ENCODE assay signal across 6 worm cellular contexts in the genomic region with DNA sequence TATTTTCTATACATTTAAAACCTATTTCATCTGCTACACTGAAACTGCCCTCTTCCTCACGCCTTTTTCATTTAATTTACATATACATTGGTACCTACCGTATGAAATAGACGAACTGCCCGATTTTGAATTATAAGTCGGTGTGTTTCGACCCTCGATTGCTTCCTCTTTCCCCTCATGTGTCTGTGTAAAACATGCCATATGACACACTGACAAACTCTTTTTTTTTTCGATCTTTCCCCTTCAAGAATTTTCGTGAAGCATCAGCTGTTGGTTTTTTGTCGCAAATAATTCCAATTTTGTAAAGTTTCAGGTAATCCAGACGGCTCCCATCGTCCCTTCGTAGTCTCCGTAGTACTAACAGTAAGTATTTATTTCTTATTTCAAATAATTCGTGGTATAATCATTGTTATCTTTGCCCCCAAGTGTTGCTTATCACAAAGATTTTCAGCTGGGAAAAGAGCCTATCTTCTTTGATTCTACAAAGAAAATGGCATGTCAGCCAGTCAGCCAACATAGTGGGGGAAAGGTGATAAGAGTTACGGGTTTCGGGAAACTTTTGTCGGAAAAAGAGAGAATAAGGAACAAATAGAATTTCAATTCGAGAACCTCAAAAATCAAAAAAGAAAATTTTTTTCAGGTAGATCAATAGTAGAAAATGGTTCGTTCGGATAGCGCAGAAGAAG.
A peak's percentile ranks its signal among the peaks of the same experiment; 100 is the strongest.
TF ChIP-seq lines count a peak whose summit lies in the region.

No protein-coding gene starts in this region.

TF ChIP-seq in whole organism, L1 larva, 84 proteins besides CTCF, POLR2A, EP300 and RAD21 (continues in another document):
- TF ChIP-seq elt-2 (tag; optimal IDR thresholded peaks at IDR 0.05; lab: Kevin White, UChicago) (peak; percentile 77), nhr-71 (tag; optimal IDR thresholded peaks at IDR 0.05; lab: Kevin White, UChicago) (peak; percentile 54), rnt-1 (tag; optimal IDR thresholded peaks at IDR 0.05; lab: Kevin White, UChicago) (peak; percentile 33), nhr-76 (tag; optimal IDR thresholded peaks at IDR 0.05; lab: Kevin White, UChicago) (no peak), lsy-2 (tag; optimal IDR thresholded peaks at IDR 0.05; lab: Kevin White, UChicago) (peak in 1 of 2 experiments; percentile 27), pqm-1 (tag; optimal IDR thresholded peaks at IDR 0.05; lab: Kevin White, UChicago) (peak; percentile 83), nhr-19 (GFP tag; conservative IDR thresholded peaks at IDR 0.05; lab: Robert Waterston, UW) (0 out of 2 replicates have a peak, but pooled peaks have one; percentile 1), irx-1 (tag; optimal IDR thresholded peaks at IDR 0.05; lab: Kevin White, UChicago) (no peak), lin-14 (GFP tag; optimal IDR thresholded peaks at IDR 0.05; lab: Kevin White, UChicago) (peak; percentile 33), C04F5.9 (tag; optimal IDR thresholded peaks at IDR 0.05; lab: Kevin White, UChicago) (no peak), snu-23 (GFP tag; optimal IDR thresholded peaks at IDR 0.05; lab: Kevin White, UChicago) (peak; percentile 51), dpl-1 (GFP tag; optimal IDR thresholded peaks at IDR 0.05; lab: Kevin White, UChicago) (peak in 1 of 3 experiments; percentile 1), ceh-90 (tag; optimal IDR thresholded peaks at IDR 0.05; lab: Kevin White, UChicago) (no peak)

TF ChIP-seq in whole organism, L2 larva, 48 proteins besides CTCF, POLR2A, EP300 and RAD21:
- TF ChIP-seq crh-2 (tag; optimal IDR thresholded peaks at IDR 0.05; lab: Kevin White, UChicago), result peak; percentile 27
- peak; percentile 87 for TF ChIP-seq fos-1 (tag; optimal IDR thresholded peaks at IDR 0.05; lab: Kevin White, UChicago)
- peak; percentile 25 for TF ChIP-seq F13H6.1 (tag; optimal IDR thresholded peaks at IDR 0.05; lab: Kevin White, UChicago)
- peak; percentile 25 for TF ChIP-seq nhr-129 (tag; optimal IDR thresholded peaks at IDR 0.05; lab: Kevin White, UChicago)
- TF ChIP-seq sma-9 (GFP tag; optimal IDR thresholded peaks at IDR 0.05; lab: Kevin White, UChicago), result peak; percentile 29
- TF ChIP-seq sma-9 (tag; optimal IDR thresholded peaks at IDR 0.05; lab: Kevin White, UChicago), result no peak
- TF ChIP-seq mab-5 (tag; optimal IDR thresholded peaks at IDR 0.05; lab: Kevin White, UChicago), result no peak

TF ChIP-seq in whole organism, L3 larva, 47 proteins besides CTCF, POLR2A, EP300 and RAD21 (continues in another document):
- TF ChIP-seq nhr-25 (tag; optimal IDR thresholded peaks at IDR 0.05; lab: Kevin White, UChicago) (no peak), unc-39 (tag; optimal IDR thresholded peaks at IDR 0.05; lab: Kevin White, UChicago) (no peak), fkh-2 (tag; optimal IDR thresholded peaks at IDR 0.05; lab: Kevin White, UChicago) (no peak), mml-1 (tag; optimal IDR thresholded peaks at IDR 0.05; lab: Kevin White, UChicago) (no peak), ceh-82 (tag; optimal IDR thresholded peaks at IDR 0.05; lab: Kevin White, UChicago) (no peak), lin-15B (tag; optimal IDR thresholded peaks at IDR 0.05; lab: Kevin White, UChicago) (no peak), aly-2 (tag; optimal IDR thresholded peaks at IDR 0.05; lab: Kevin White, UChicago) (no peak), mdl-1 (tag; optimal IDR thresholded peaks at IDR 0.05; lab: Kevin White, UChicago) (no peak), pqm-1 (tag; optimal IDR thresholded peaks at IDR 0.05; lab: Kevin White, UChicago) (peak; percentile 63), ceh-16 (tag; optimal IDR thresholded peaks at IDR 0.05; lab: Kevin White, UChicago) (no peak), skn-1 (tag; optimal IDR thresholded peaks at IDR 0.05; lab: Kevin White, UChicago) (no peak), ceh-9 (tag; optimal IDR thresholded peaks at IDR 0.05; lab: Kevin White, UChicago) (no peak), ceh-28 (tag; optimal IDR thresholded peaks at IDR 0.05; lab: Kevin White, UChicago) (no peak), egl-27 (tag; optimal IDR thresholded peaks at IDR 0.05; lab: Kevin White, UChicago) (no peak), lsy-12 (tag; optimal IDR thresholded peaks at IDR 0.05; lab: Kevin White, UChicago) (no peak), daf-12 (tag; optimal IDR thresholded peaks at IDR 0.05; lab: Kevin White, UChicago) (no peak), elt-2 (tag; optimal IDR thresholded peaks at IDR 0.05; lab: Kevin White, UChicago) (peak; percentile 91)

TF ChIP-seq in whole organism, L4 larva, 104 proteins besides CTCF, POLR2A, EP300 and RAD21 (continues in another document):
- no peak for TF ChIP-seq daf-16 (GFP tag; optimal IDR thresholded peaks at IDR 0.05; lab: Kevin White, UChicago)
- peak; percentile 84 for TF ChIP-seq daf-16 (tag; optimal IDR thresholded peaks at IDR 0.05; lab: Kevin White, UChicago)
- peak; percentile 55 for TF ChIP-seq hlh-30 (tag; optimal IDR thresholded peaks at IDR 0.05; lab: Kevin White, UChicago; ENCODE audit: insufficient read depth)
- no peak for TF ChIP-seq tra-1 (GFP tag; IDR thresholded peaks at IDR 0.05; lab: Robert Waterston, UW)
- TF ChIP-seq vab-7 (GFP tag; IDR thresholded peaks at IDR 0.05; lab: Robert Waterston, UW), result no peak
- peak; percentile 87 for TF ChIP-seq pqm-1 (tag; optimal IDR thresholded peaks at IDR 0.05; lab: Kevin White, UChicago)
- TF ChIP-seq mep-1 (tag; optimal IDR thresholded peaks at IDR 0.05; lab: Kevin White, UChicago), result peak; percentile 5
- TF ChIP-seq ceh-28 (tag; optimal IDR thresholded peaks at IDR 0.05; lab: Kevin White, UChicago), result no peak
- TF ChIP-seq mes-2 (tag; optimal IDR thresholded peaks at IDR 0.05; lab: Kevin White, UChicago; ENCODE audit: poor library complexity, severe bottlenecking), result peak; percentile 11
- no peak for TF ChIP-seq gei-8 (GFP tag; optimal IDR thresholded peaks at IDR 0.05; lab: Kevin White, UChicago)
- TF ChIP-seq lsy-2 (tag; optimal IDR thresholded peaks at IDR 0.05; lab: Kevin White, UChicago), result peak in 1 of 2 experiments; percentile 28
- peak; percentile 57 for TF ChIP-seq dve-1 (tag; optimal IDR thresholded peaks at IDR 0.05; lab: Kevin White, UChicago; ENCODE audit: insufficient read depth)
- peak; percentile 77 for TF ChIP-seq nhr-28 (tag; optimal IDR thresholded peaks at IDR 0.05; lab: Kevin White, UChicago)
- TF ChIP-seq nhr-77 (tag; optimal IDR thresholded peaks at IDR 0.05; lab: Kevin White, UChicago), result peak; percentile 42
- TF ChIP-seq lin-39 (tag; optimal IDR thresholded peaks at IDR 0.05; lab: Kevin White, UChicago), result no peak
- peak; percentile 53 for TF ChIP-seq dmd-6 (GFP tag; IDR thresholded peaks at IDR 0.05; lab: Robert Waterston, UW)

TF ChIP-seq in whole organism, late embryonic, 69 proteins besides CTCF, POLR2A, EP300 and RAD21:
- TF ChIP-seq unc-3 (GFP tag; conservative IDR thresholded peaks at IDR 0.05; lab: Robert Waterston, UW) (no peak), unc-3 (tag; optimal IDR thresholded peaks at IDR 0.05; lab: Kevin White, UChicago) (no peak), elt-2 (tag; optimal IDR thresholded peaks at IDR 0.05; lab: Kevin White, UChicago) (peak; percentile 93)

TF ChIP-seq in whole organism, young adult, 124 proteins besides CTCF, POLR2A, EP300 and RAD21:
- TF ChIP-seq unc-130 (GFP tag; optimal IDR thresholded peaks at IDR 0.05; lab: Kevin White, UChicago), result no peak
- TF ChIP-seq dox-1 (GFP tag; IDR thresholded peaks at IDR 0.05; lab: Robert Waterston, UW), result no peak
- TF ChIP-seq cebp-1 (GFP tag; IDR thresholded peaks at IDR 0.05; lab: Robert Waterston, UW), result no peak
- TF ChIP-seq cebp-1 (tag; optimal IDR thresholded peaks at IDR 0.05; lab: Kevin White, UChicago), result peak; percentile 12
- TF ChIP-seq F10E7.11 (tag; optimal IDR thresholded peaks at IDR 0.05; lab: Kevin White, UChicago), result no peak
- TF ChIP-seq egrh-3 (GFP tag; IDR thresholded peaks at IDR 0.05; lab: Robert Waterston, UW), result no peak
- no peak for TF ChIP-seq madf-10 (tag; optimal IDR thresholded peaks at IDR 0.05; lab: Kevin White, UChicago)
- TF ChIP-seq rcor-1 (GFP tag; IDR thresholded peaks at IDR 0.05; lab: Robert Waterston, UW), result no peak
- no peak for TF ChIP-seq mel-28 (tag; optimal IDR thresholded peaks at IDR 0.05; lab: Kevin White, UChicago; ENCODE audit: borderline replicate concordance)
- TF ChIP-seq F39B2.1 (GFP tag; IDR thresholded peaks at IDR 0.05; lab: Robert Waterston, UW), result no peak
- peak in 1 of 3 experiments; percentile 4 for TF ChIP-seq lin-35 (GFP tag; optimal IDR thresholded peaks at IDR 0.05; lab: Kevin White, UChicago)
- no peak for TF ChIP-seq hlh-26 (GFP tag; conservative IDR thresholded peaks at IDR 0.05; lab: Robert Waterston, UW)
- TF ChIP-seq nhr-80 (tag; optimal IDR thresholded peaks at IDR 0.05; lab: Kevin White, UChicago), result peak; percentile 81
- 0 out of 2 replicates have a peak, but pooled peaks have one; percentile 19 for TF ChIP-seq nfyb-1 (GFP tag; IDR thresholded peaks at IDR 0.05; lab: Robert Waterston, UW)
- 0 out of 2 replicates have a peak, but pooled peaks have one; percentile 12 for TF ChIP-seq B0336.3 (GFP tag; IDR thresholded peaks at IDR 0.05; lab: Robert Waterston, UW)
- peak; percentile 4 for TF ChIP-seq tbp1 (GFP tag; optimal IDR thresholded peaks at IDR 0.05; lab: Kevin White, UChicago)
- TF ChIP-seq Y56A3A.18 (GFP tag; IDR thresholded peaks at IDR 0.05; lab: Robert Waterston, UW), result 0 out of 2 replicates have a peak, but pooled peaks have one; percentile 23
- no peak for TF ChIP-seq ets-4 (GFP tag; optimal IDR thresholded peaks at IDR 0.05; lab: Kevin White, UChicago)
